Worm (Caenorhabditis elegans) whole organism, L4 larva: ENCODE measurements around the gene vang-1.
"Not testable (repeated sequence)": the region's sequence is repeated elsewhere in the genome, so short reads cannot be mapped to it uniquely, and the experiment has no call there.

Experiments
- F10B5.3 ChIP-seq: sonication (generic microtip); optimal IDR thresholded peaks from 2 replicates; lab custom pipeline; 2016; ENCODE audit warnings: mild to moderate bottlenecking, missing genetic modification characterization, missing compliant biosample characterization
- F49E8.2 ChIP-seq: sonication (generic microtip); optimal IDR thresholded peaks from 2 replicates; lab custom pipeline; 2016; ENCODE audit warnings: missing compliant biosample characterization, mild to moderate bottlenecking, missing genetic modification characterization, borderline replicate concordance
- T26A8.4 ChIP-seq: fragments of 200-800 bp; sonication (Bioruptor generic); IDR thresholded peaks from 2 replicates; pipeline ENCODE4 v1.3.6; 2022; ENCODE audit warnings: missing genetic modification characterization, missing compliant biosample characterization
- ZK337.2 ChIP-seq: fragments of 200-800 bp; sonication (Bioruptor generic); IDR thresholded peaks from 2 replicates; pipeline ENCODE4 v1.3.6; 2022; ENCODE audit warnings: missing genetic modification reagents, missing genetic modification characterization, missing compliant biosample characterization
- aha-1 ChIP-seq: fragments of 150-350 bp; peaks from one replicate; lab custom pipeline; 2014; ENCODE audit warnings: missing biosample characterization, missing genetic modification characterization
- aly-2 ChIP-seq: sonication (generic microtip); optimal IDR thresholded peaks from 2 replicates; lab custom pipeline; 2018; ENCODE audit warnings: missing biosample characterization, missing genetic modification characterization
- arid-1 ChIP-seq: fragments of 200-800 bp; sonication (Bioruptor generic); conservative IDR thresholded peaks from 2 replicates; pipeline ENCODE4 v1.3.6; 2022; ENCODE audit warnings: missing genetic modification reagents, missing genetic modification characterization, missing compliant biosample characterization
- attf-4 ChIP-seq: sonication (generic microtip); optimal IDR thresholded peaks from 3 replicates; lab custom pipeline; 2017; ENCODE audit warnings: missing biosample characterization, missing genetic modification characterization
- ceh-44 ChIP-seq: fragments of 200-800 bp; sonication (Bioruptor generic); IDR thresholded peaks from 2 replicates; pipeline ENCODE4 v1.3.6; 2022; ENCODE audit warnings: missing genetic modification reagents, missing genetic modification characterization, missing compliant biosample characterization
- ceh-82 ChIP-seq: sonication (generic microtip); optimal IDR thresholded peaks from 2 replicates; lab custom pipeline; 2017; ENCODE audit warnings: missing biosample characterization, missing genetic modification characterization
- dmd-6 ChIP-seq: fragments of 200-800 bp; sonication (Bioruptor generic); IDR thresholded peaks from 2 replicates; pipeline ENCODE4 v1.3.6; 2022; ENCODE audit warnings: missing genetic modification reagents, missing genetic modification characterization, missing compliant biosample characterization
- fkh-10 ChIP-seq: fragments of 150-350 bp; optimal IDR thresholded peaks from 2 replicates; lab custom pipeline; 2014; ENCODE audit warnings: missing biosample characterization, missing genetic modification reagents, missing genetic modification characterization
- fos-1 ChIP-seq: fragments of 150-350 bp; optimal IDR thresholded peaks from 2 replicates; lab custom pipeline; 2014; ENCODE audit warnings: missing biosample characterization, missing genetic modification characterization
- hif-1 ChIP-seq, 2 experiments: sonication (generic microtip); optimal IDR thresholded peaks; 2 replicates each; lab custom pipeline; 2016 to 2017; ENCODE audit warnings: missing compliant biosample characterization in 2 of 2, missing genetic modification characterization in 2 of 2, missing genetic modification reagents in 2 of 2, missing genotype in 2 of 2, mild to moderate bottlenecking in 1 of 2
- hlh-11 ChIP-seq: fragments of 200-800 bp; sonication (Bioruptor generic); optimal IDR thresholded peaks from 2 replicates; lab custom pipeline; 2018; ENCODE audit warnings: mild to moderate bottlenecking, missing genetic modification characterization, missing compliant biosample characterization
- hlh-30 ChIP-seq: sonication (generic microtip); optimal IDR thresholded peaks from 2 replicates; lab custom pipeline; 2017; ENCODE audit warnings: antibody characterized with exemption, mild to moderate bottlenecking, missing genetic modification characterization, missing compliant biosample characterization; ENCODE audit not compliant: insufficient read depth
- lin-38 ChIP-seq: fragments of 200-800 bp; sonication (Bioruptor generic); IDR thresholded peaks from 2 replicates; pipeline ENCODE4 v1.3.6; 2022; ENCODE audit warnings: missing genetic modification reagents, missing genetic modification characterization, missing compliant biosample characterization
- lin-39 ChIP-seq: fragments of 150-350 bp; optimal IDR thresholded peaks from 2 replicates; lab custom pipeline; 2014; ENCODE audit warnings: missing biosample characterization, missing genetic modification reagents, missing genetic modification characterization
- lsy-2 ChIP-seq, 2 experiments: fragments of 150-350 bp in 1 of 2; sonication (generic microtip) in 1 of 2; optimal IDR thresholded peaks; 2 replicates each; lab custom pipeline; 2014 to 2017; ENCODE audit warnings: missing biosample characterization in 2 of 2, missing genetic modification characterization in 2 of 2
- madf-5 ChIP-seq, 2 experiments: fragments of 200-800 bp; sonication (Bioruptor generic); IDR thresholded peaks; 2 replicates each; pipeline ENCODE4 v1.3.6; 2022; ENCODE audit warnings: missing compliant biosample characterization in 2 of 2, missing genetic modification characterization in 2 of 2
- madf-9 ChIP-seq: fragments of 200-800 bp; sonication (Bioruptor generic); conservative IDR thresholded peaks from 2 replicates; pipeline ENCODE4 v1.3.6; 2022; ENCODE audit warnings: missing genetic modification reagents, missing genetic modification characterization, missing compliant biosample characterization
- mes-2 ChIP-seq: sonication (generic microtip); optimal IDR thresholded peaks from 2 replicates; lab custom pipeline; 2016; ENCODE audit warnings: missing genotype, mild to moderate bottlenecking, missing genetic modification characterization, missing compliant biosample characterization; ENCODE audit not compliant: poor library complexity, severe bottlenecking
- mxl-3 ChIP-seq: fragments of 200-800 bp; sonication (Bioruptor generic); optimal IDR thresholded peaks from 2 replicates; lab custom pipeline; 2018; ENCODE audit warnings: mild to moderate bottlenecking, missing genetic modification characterization, missing compliant biosample characterization
- nhr-11 ChIP-seq: fragments of 150-350 bp; optimal IDR thresholded peaks from 2 replicates; lab custom pipeline; 2014; ENCODE audit warnings: missing biosample characterization, missing genetic modification characterization
- nhr-25 ChIP-seq: sonication (generic microtip); optimal IDR thresholded peaks from 2 replicates; lab custom pipeline; 2017; ENCODE audit warnings: missing genetic modification characterization, mild to moderate bottlenecking, missing compliant biosample characterization, antibody characterized with exemption, moderate library complexity, borderline replicate concordance; ENCODE audit not compliant: insufficient read depth
- nhr-28 ChIP-seq: fragments of 150-350 bp; optimal IDR thresholded peaks from 2 replicates; lab custom pipeline; 2014; ENCODE audit warnings: missing biosample characterization, missing genetic modification characterization
- nhr-41 ChIP-seq: fragments of 200-800 bp; sonication (Bioruptor generic); IDR thresholded peaks from 2 replicates; pipeline ENCODE4 v1.3.6; 2022; ENCODE audit warnings: missing genetic modification reagents, missing genetic modification characterization, missing compliant biosample characterization
- pqm-1 ChIP-seq: sonication (generic microtip); optimal IDR thresholded peaks from 2 replicates; lab custom pipeline; 2017; ENCODE audit warnings: missing biosample characterization, missing genetic modification characterization
- saeg-2 ChIP-seq: fragments of 200-800 bp; sonication (Bioruptor generic); IDR thresholded peaks from 2 replicates; pipeline ENCODE4 v1.3.6; 2022; ENCODE audit warnings: missing genetic modification reagents, missing genetic modification characterization, missing compliant biosample characterization
- skn-1 ChIP-seq: fragments of 150-350 bp; optimal IDR thresholded peaks from 2 replicates; lab custom pipeline; 2014; ENCODE audit warnings: missing biosample characterization, missing genetic modification characterization
- spr-3 ChIP-seq: fragments of 200-800 bp; sonication (Bioruptor generic); optimal IDR thresholded peaks from 2 replicates; lab custom pipeline; 2018; ENCODE audit warnings: mild to moderate bottlenecking, missing genetic modification characterization, missing compliant biosample characterization
- unc-62 ChIP-seq, 3 experiments: fragments of 150-350 bp in 1 of 3; sonication (generic microtip); optimal IDR thresholded peaks in 2 of 3; peaks in 1 of 3; 1 replicate in 1 of 3; 2 replicates in 2 of 3; lab custom pipeline; 2014 to 2017; ENCODE audit warnings: missing biosample characterization in 3 of 3, missing genetic modification characterization in 3 of 3, missing genetic modification reagents in 3 of 3, missing genotype in 1 of 3
- zfp-2 ChIP-seq: sonication (generic microtip); optimal IDR thresholded peaks from 2 replicates; lab custom pipeline; 2016; ENCODE audit warnings: mild to moderate bottlenecking, missing genetic modification characterization, missing compliant biosample characterization
- zip-11 ChIP-seq: fragments of 200-800 bp; sonication (Bioruptor generic); IDR thresholded peaks from 2 replicates; pipeline ENCODE4 v1.3.6; 2022; ENCODE audit warnings: missing genetic modification characterization, missing compliant biosample characterization

Gene vang-1

DNA sequence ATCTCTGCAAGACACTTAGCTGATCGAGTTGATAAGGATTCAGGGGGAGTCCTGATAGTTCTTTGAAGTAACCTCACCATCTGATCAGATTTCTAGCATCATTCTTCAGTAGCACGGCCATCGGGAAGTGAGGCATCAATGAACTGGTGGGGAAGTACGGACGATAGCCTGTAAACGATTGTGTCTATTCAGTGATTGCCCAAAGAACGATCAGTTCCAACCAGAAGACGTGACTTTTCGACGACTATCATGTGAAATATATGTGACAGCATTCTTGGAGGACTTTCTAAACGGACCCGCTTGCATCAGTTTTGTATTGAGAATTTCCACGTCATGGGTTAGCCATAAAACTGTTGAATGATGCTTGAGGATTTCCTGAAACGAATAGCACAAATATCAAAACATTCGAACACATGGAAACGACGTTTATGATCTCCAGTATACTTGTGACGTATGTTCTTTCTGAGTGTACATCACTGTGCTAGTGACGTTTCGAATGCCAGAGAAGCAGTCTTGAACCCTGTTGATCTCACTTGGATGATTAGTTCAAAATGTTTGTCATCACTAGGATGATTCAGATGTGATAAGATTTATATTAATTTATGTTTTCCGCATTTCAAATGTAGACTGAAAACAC is 7.5 kb downstream of the vang-1 start (continued):
- TF ChIP-seq zip-11 (GFP tag; lab: Robert Waterston, UW), result no peak
- no peak for TF ChIP-seq ceh-44 (GFP tag; lab: Robert Waterston, UW)
- TF ChIP-seq hif-1 (tag; optimal IDR thresholded peaks at IDR 0.05; lab: Kevin White, UChicago), result peak in 1 of 2 experiments; percentile 2
- TF ChIP-seq mxl-3 (GFP tag; lab: Kevin White, UChicago), result peak; percentile 9
- TF ChIP-seq dmd-6, result 0 out of 2 replicates have a peak, but pooled peaks have one; percentile 14
- no peak for TF ChIP-seq spr-3 (GFP tag; lab: Kevin White, UChicago)
- no peak for TF ChIP-seq lin-39
- TF ChIP-seq nhr-28, result peak; percentile 55
- peak; percentile 79 for TF ChIP-seq aha-1 (tag; lab: Kevin White, UChicago)
- no peak for TF ChIP-seq T26A8.4 (GFP tag; lab: Robert Waterston, UW)
- no peak for TF ChIP-seq lin-38 (GFP tag; lab: Robert Waterston, UW)
- no peak for TF ChIP-seq saeg-2 (GFP tag; lab: Robert Waterston, UW)
- TF ChIP-seq zfp-2, result no peak
- TF ChIP-seq F10B5.3 (tag; lab: Kevin White, UChicago), result no peak
- TF ChIP-seq skn-1 (tag; lab: Kevin White, UChicago), result no peak
- no peak for TF ChIP-seq unc-62 (GFP tag; optimal IDR thresholded peaks at IDR 0.05 in 1 of 2; lab: Kevin White, UChicago)
- TF ChIP-seq unc-62 (tag; optimal IDR thresholded peaks at IDR 0.05; lab: Kevin White, UChicago), result no peak
- peak; percentile 35 for TF ChIP-seq hlh-11
- no peak for TF ChIP-seq F49E8.2 (tag; lab: Kevin White, UChicago)
- no peak for TF ChIP-seq ZK337.2 (GFP tag; lab: Robert Waterston, UW)
- TF ChIP-seq ceh-82 (tag; lab: Kevin White, UChicago), result no peak
- no peak for TF ChIP-seq madf-9 (GFP tag; lab: Robert Waterston, UW)
- no peak for TF ChIP-seq lsy-2 (tag; optimal IDR thresholded peaks at IDR 0.05; lab: Kevin White, UChicago)
- TF ChIP-seq madf-5 (GFP tag; IDR thresholded peaks at IDR 0.05; lab: Robert Waterston, UW), result no peak
- TF ChIP-seq aly-2, result no peak
- TF ChIP-seq mes-2 (tag; lab: Kevin White, UChicago), result peak; percentile 18
- TF ChIP-seq nhr-25 (tag; lab: Kevin White, UChicago), result no peak
- no peak for TF ChIP-seq nhr-41 (GFP tag; lab: Robert Waterston, UW)

DNA sequence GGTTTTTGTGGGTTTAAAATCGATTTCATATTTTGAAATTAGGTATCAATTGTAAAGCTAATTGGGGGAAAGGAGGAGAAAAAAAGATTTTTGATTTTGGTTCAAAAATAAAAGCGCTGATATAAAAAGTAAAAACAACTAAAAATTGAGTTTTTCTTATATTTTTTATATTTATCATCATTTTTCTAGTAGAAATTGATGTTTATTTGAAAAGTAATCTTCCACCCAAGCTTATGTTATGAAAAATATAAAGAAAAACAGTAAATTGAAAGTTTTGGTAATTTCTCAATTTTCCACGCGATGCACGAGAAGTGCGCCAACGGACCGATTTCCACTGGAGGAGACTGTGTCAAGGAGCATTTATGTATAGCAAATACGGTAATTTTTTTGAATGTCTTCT is 8.6 kb downstream of the vang-1 start, which contains the start of gene B0410.1:
B0410.1 (plus strand) TSS at position 301 of the 400 bp plus-strand sequence.
- TF ChIP-seq nhr-11; lsy-2 (tag; optimal IDR thresholded peaks at IDR 0.05; lab: Kevin White, UChicago); hif-1 (tag; optimal IDR thresholded peaks at IDR 0.05; lab: Kevin White, UChicago): not testable (repeated sequence)

DNA sequence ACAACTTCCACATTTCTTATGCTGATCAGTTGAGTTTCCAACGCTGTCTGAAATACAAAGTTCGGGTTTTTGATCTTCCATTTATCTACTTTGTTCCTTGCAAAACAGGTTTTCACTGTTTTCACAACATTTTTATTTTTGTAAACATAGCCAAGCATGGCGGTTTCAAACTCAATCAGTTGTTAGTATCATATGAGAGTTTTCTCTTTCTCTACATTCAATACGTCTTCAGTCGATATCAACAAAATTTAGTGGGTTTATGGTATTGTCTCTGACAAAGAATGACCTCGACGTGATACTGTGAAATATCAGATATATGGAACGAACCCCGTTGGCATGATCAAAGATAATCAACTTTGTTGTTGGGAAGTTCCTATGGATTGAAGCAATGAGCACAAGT is 10.0 kb downstream of the vang-1 start:
- TF ChIP-seq ceh-44 (GFP tag; lab: Robert Waterston, UW), result no peak
- TF ChIP-seq pqm-1 (tag; lab: Kevin White, UChicago), result no peak
- peak; percentile 92 for TF ChIP-seq aha-1 (tag; lab: Kevin White, UChicago)
- peak in 1 of 2 experiments; percentile 38 for TF ChIP-seq unc-62 (GFP tag; optimal IDR thresholded peaks at IDR 0.05 in 1 of 2; lab: Kevin White, UChicago)
- TF ChIP-seq unc-62 (tag; optimal IDR thresholded peaks at IDR 0.05; lab: Kevin White, UChicago), result no peak
- TF ChIP-seq hlh-30 (tag; lab: Kevin White, UChicago), result peak; percentile 15
- no peak for TF ChIP-seq attf-4
- TF ChIP-seq fkh-10 (GFP tag; lab: Kevin White, UChicago), result no peak
- TF ChIP-seq nhr-41 (GFP tag; lab: Robert Waterston, UW), result no peak
- no peak for TF ChIP-seq fos-1
- no peak for TF ChIP-seq lsy-2 (tag; optimal IDR thresholded peaks at IDR 0.05; lab: Kevin White, UChicago)

DNA sequence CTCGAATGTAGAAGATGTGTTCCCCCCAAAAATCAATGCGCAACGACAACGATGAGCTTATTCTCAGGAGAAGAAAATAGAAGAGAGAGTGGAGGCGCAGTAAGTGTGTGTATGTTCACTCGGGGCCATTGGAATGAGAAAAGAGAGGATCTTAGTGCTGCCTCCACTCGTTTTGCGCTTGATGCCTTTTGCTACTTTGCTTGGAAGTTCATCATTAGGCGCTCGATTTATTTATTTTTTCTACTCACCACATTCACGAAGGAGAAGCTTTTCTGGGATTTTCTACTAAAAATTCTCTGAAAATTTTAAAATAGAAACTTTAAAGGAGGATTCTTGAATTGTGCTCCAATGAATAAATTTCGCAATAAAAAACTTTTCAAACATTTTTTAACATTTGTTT is 12.6 kb downstream of the vang-1 start, which contains the start of gene F52B10.3:
F52B10.3 (minus strand) TSS at position 101 of the 400 bp plus-strand sequence.
- no peak for TF ChIP-seq nhr-25 (tag; lab: Kevin White, UChicago)
- TF ChIP-seq arid-1 (GFP tag; lab: Robert Waterston, UW), result no peak
- no peak for TF ChIP-seq aly-2
